Fruit fly (Drosophila melanogaster) whole organism: ENCODE measurements around the gene Dcr-1.

ENCODE experiments used
- CG8478 ChIP-seq: fragments of >200 bp; optimal IDR thresholded peaks from 2 replicates; lab custom pipeline; 2018; ENCODE audit warnings: inconsistent platforms
- Dll ChIP-seq: fragments of >200 bp; optimal IDR thresholded peaks from 2 replicates; lab custom pipeline; 2017
- EcR ChIP-seq, 2 experiments: fragments of >200 bp; optimal IDR thresholded peaks; 2 replicates each; lab custom pipeline; 2017; ENCODE audit warnings: missing biosample characterization in 2 of 2, missing genetic modification characterization in 2 of 2, missing genetic modification reagents in 2 of 2
- pan ChIP-seq: fragments of >200 bp; optimal IDR thresholded peaks from 2 replicates; lab custom pipeline; 2017
- psq ChIP-seq: fragments of >200 bp; optimal IDR thresholded peaks from 2 replicates; lab custom pipeline; 2017

- no peak for TF ChIP-seq EcR (GFP tag; optimal IDR thresholded peaks at IDR 0.05; lab: Kevin White, UChicago)
- TF ChIP-seq psq (lab: Kevin White, UChicago) = no peak
- no peak for TF ChIP-seq CG8478 (lab: Kevin White, UChicago)
- TF ChIP-seq pan (lab: Kevin White, UChicago) = no peak
- no peak for TF ChIP-seq Dll
Measured at dm6 chr3R:22684948-22685253, 56.0 kb downstream of the Dcr-1 start.
